Worm (Caenorhabditis elegans) whole organism, L1 larva: ENCODE measurements around the gene mboa-7.

Experiments
- dsc-1 ChIP-seq: sonication (generic microtip); optimal IDR thresholded peaks from 2 replicates; lab custom pipeline; 2016; ENCODE audit warnings: mild to moderate bottlenecking, missing genetic modification characterization, missing compliant biosample characterization
- efl-3 ChIP-seq: fragments of 200-800 bp; sonication (Bioruptor generic); optimal IDR thresholded peaks from 2 replicates; lab custom pipeline; 2018; ENCODE audit warnings: mild to moderate bottlenecking, missing genetic modification characterization, missing compliant biosample characterization
- egl-13 ChIP-seq: sonication (generic microtip); optimal IDR thresholded peaks from 2 replicates; lab custom pipeline; 2016; ENCODE audit warnings: missing genotype, missing genetic modification reagents, missing genetic modification characterization, missing compliant biosample characterization
- lir-3 ChIP-seq: sonication (generic microtip); optimal IDR thresholded peaks from 2 replicates; lab custom pipeline; 2016; ENCODE audit warnings: mild to moderate bottlenecking, missing genetic modification characterization, moderate library complexity, missing compliant biosample characterization; ENCODE audit not compliant: poor library complexity
- lsy-2 ChIP-seq, 2 experiments: fragments of 150-350 bp; optimal IDR thresholded peaks; 2 replicates each; lab custom pipeline; 2014; ENCODE audit warnings: missing biosample characterization in 2 of 2, missing genetic modification characterization in 2 of 2
- nhr-237 ChIP-seq: fragments of 150-350 bp; optimal IDR thresholded peaks from 2 replicates; lab custom pipeline; 2014; ENCODE audit warnings: missing biosample characterization, missing genetic modification characterization
- nhr-90 ChIP-seq: sonication (generic microtip); optimal IDR thresholded peaks from 2 replicates; lab custom pipeline; 2016; ENCODE audit warnings: mild to moderate bottlenecking, missing genetic modification characterization, missing compliant biosample characterization; ENCODE audit not compliant: poor library complexity
- zag-1 ChIP-seq: fragments of 150-350 bp; optimal IDR thresholded peaks from 2 replicates; lab custom pipeline; 2014; ENCODE audit warnings: missing biosample characterization, missing genetic modification characterization

ce11 chrX:10485300-10485755 lies 39.0 kb downstream of the mboa-7 start, which contains the start of gene C33D3.3:
- no peak for TF ChIP-seq nhr-90
- TF ChIP-seq zag-1 (tag; lab: Kevin White, UChicago), result no peak
- TF ChIP-seq lsy-2 (tag; optimal IDR thresholded peaks at IDR 0.05; lab: Kevin White, UChicago), result no peak
- TF ChIP-seq lir-3, result no peak
- no peak for TF ChIP-seq dsc-1 (tag; lab: Kevin White, UChicago)
- TF ChIP-seq egl-13 (tag; lab: Kevin White, UChicago), result no peak
- no peak for TF ChIP-seq efl-3 (GFP tag; lab: Kevin White, UChicago)
- TF ChIP-seq nhr-237, result no peak
